Fruit fly (Drosophila melanogaster): Measurements from ENCODE around the gene Gp93.

The Gp93 gene

DNA sequence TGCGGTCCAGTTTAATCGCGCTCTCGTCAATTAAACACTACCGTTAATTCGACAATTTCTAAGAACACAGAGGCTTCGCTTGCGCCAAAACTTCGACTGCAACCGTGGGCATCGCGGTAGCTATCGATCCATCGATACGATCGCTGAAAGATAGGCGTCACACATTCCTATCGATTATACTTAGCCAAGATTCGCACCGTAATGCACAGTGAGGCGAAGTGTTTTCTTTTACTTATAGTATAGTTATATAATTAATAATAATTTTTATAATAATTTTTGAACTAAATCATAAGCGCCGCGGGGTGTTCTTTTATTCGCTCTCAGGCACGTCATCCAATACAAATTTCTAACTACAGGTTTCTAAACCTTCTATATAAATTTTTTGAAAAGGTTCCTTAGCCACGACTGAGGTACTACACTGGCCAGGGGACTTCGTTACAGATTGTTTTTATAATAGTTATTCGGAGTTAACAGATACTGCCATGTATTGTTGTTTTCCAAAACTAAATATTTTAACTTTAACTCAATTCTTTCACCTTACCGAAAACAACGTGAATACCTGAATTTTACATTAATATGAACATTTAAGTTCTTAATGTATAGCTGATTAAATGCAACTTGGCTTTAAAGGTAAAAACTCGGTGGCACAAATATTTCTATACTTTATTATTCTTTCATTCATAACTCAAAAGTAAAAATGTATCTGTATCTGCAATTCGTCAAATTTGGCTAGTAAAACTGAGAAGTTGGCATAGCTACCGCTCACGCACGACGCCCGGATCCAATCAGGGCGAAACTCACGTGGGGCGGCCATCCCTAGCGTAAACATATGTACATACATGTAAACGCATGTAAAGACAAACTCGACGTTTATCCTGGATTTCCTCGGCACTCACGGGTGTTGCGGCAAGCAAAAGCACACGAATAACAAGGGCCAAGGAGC, 10.5 kb upstream of the Gp93 start, which contains the start of the genes NSD and BOD1 (continued):
- TF ChIP-seq CG11294 (GFP tag; IDR thresholded peaks at IDR 0.05) (peak; percentile 46; the same call in 1 of the 2 replicates), Gug (GFP tag; IDR thresholded peaks at IDR 0.05) (peak; percentile 28; the same call in 1 of the 2 replicates), Lpt (GFP tag; optimal IDR thresholded peaks at IDR 0.05) (no peak), ss (GFP tag; optimal IDR thresholded peaks at IDR 0.05) (no peak), CG6163 (GFP tag; IDR thresholded peaks at IDR 0.05) (peak; percentile 76), Eip93F (GFP tag; optimal IDR thresholded peaks at IDR 0.05) (peak; percentile 6), CG4318 (GFP tag; optimal IDR thresholded peaks at IDR 0.05) (no peak), Sox102F (GFP tag; optimal IDR thresholded peaks at IDR 0.05) (no peak), Blimp-1 (GFP tag; optimal IDR thresholded peaks at IDR 0.05) (no peak), achi (GFP tag; optimal IDR thresholded peaks at IDR 0.05) (no peak), CG11902 (GFP tag; optimal IDR thresholded peaks at IDR 0.05) (peak; percentile 17), Hr38 (GFP tag; optimal IDR thresholded peaks at IDR 0.05) (no peak), fd85E (GFP tag; optimal IDR thresholded peaks at IDR 0.05) (no peak), CG6854 (GFP tag; optimal IDR thresholded peaks at IDR 0.05) (no peak), Sox14 (GFP tag; optimal IDR thresholded peaks at IDR 0.05) (no peak), CG8319 (GFP tag; optimal IDR thresholded peaks at IDR 0.05) (no peak), dac (GFP tag; optimal IDR thresholded peaks at IDR 0.05) (no peak), CG3919 (GFP tag; optimal IDR thresholded peaks at IDR 0.05) (no peak), CG11762 (GFP tag; optimal IDR thresholded peaks at IDR 0.05; ENCODE audit: insufficient read depth) (no peak), Smox (GFP tag; optimal IDR thresholded peaks at IDR 0.05) (no peak), fd59A (GFP tag; optimal IDR thresholded peaks at IDR 0.05) (no peak), Hr4 (GFP tag; optimal IDR thresholded peaks at IDR 0.05) (no peak), CG15336 (GFP tag; IDR thresholded peaks at IDR 0.05) (no peak)

DNA sequence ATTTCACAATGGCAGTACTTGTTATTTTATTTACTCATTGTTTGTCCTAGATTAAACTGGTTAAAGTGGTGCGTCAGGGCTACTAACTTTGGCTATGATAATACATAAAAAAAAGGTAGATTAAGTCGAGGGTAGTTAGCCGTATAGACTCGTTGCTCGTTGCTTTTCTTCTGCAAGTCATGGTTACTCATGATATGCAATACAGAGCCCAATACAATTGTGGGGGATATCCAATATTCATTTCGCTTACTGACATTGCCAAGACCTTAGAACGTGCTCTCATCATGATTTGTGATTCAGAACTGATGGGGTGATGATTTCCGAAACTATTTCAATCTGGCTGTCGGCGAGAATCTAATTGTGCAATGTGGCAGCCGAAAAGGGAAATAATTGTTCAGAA, 3.1 kb upstream of the Gp93 start:
- TF ChIP-seq cyc (GFP tag; optimal IDR thresholded peaks at IDR 0.05) (no peak), CG3919 (GFP tag; optimal IDR thresholded peaks at IDR 0.05) (no peak), fd85E (GFP tag; optimal IDR thresholded peaks at IDR 0.05) (no peak), salr (GFP tag; optimal IDR thresholded peaks at IDR 0.05) (no peak), Eip78C (GFP tag) (peak; percentile 49), fd59A (GFP tag; optimal IDR thresholded peaks at IDR 0.05) (no peak)

DNA sequence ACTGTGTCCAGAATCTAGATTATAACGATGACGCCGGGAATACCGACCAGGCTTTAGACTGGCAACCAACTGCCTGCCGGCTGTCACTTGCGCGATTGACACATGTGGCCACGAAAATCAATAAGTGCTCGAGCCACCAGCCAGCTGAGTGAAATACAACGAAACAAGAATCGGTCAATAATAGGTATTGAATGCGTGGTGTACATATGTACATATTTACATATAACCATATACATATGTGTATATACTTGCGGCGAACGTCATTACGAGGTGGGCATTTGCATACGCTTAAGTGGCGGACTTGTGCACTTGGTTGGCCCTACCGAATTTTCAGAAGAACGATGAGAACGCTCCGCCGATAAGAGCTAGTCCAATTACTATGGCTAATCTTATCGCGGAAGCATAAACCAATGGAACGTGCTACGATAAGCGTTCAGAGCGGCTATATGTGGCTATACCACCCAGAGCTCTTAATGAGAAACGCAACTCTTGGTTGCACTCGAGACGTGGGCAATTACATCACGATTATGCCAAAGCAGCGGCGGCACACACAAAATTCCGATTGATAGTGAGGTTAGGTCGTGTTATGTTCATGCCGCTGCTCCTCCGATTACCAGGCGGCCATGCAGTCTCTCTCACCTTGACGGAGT, 1.8 kb upstream of the Gp93 start:
- peak; percentile 75 for TF ChIP-seq vri (GFP tag; optimal IDR thresholded peaks at IDR 0.05)
- no peak for TF ChIP-seq Smox (GFP tag; optimal IDR thresholded peaks at IDR 0.05)
- TF ChIP-seq CG6163 (GFP tag; IDR thresholded peaks at IDR 0.05) = no peak
- no peak for TF ChIP-seq Sox15 (GFP tag; optimal IDR thresholded peaks at IDR 0.05)
- TF ChIP-seq lz (GFP tag; optimal IDR thresholded peaks at IDR 0.05) = no peak
- TF ChIP-seq CG3032 (tag; optimal IDR thresholded peaks at IDR 0.05) = no peak
- TF ChIP-seq CG11294 (GFP tag; IDR thresholded peaks at IDR 0.05) = no peak
- no peak for TF ChIP-seq CG9139 (GFP tag; optimal IDR thresholded peaks at IDR 0.05)
- TF ChIP-seq CG11902 (GFP tag; optimal IDR thresholded peaks at IDR 0.05) = no peak
- no peak for TF ChIP-seq CG6792 (GFP tag; optimal IDR thresholded peaks at IDR 0.05)
- TF ChIP-seq Eip75B (GFP tag; optimal IDR thresholded peaks at IDR 0.05) = no peak
- TF ChIP-seq fkh (GFP tag; optimal IDR thresholded peaks at IDR 0.05) = peak; percentile 85
- peak; percentile 33 for TF ChIP-seq Eip78C (GFP tag)
- TF ChIP-seq CG8319 (GFP tag; optimal IDR thresholded peaks at IDR 0.05) = no peak
- TF ChIP-seq CG7368 (GFP tag; optimal IDR thresholded peaks at IDR 0.05) = no peak
- no peak for TF ChIP-seq acj6 (GFP tag; optimal IDR thresholded peaks at IDR 0.05)
- no peak for TF ChIP-seq ss (GFP tag; optimal IDR thresholded peaks at IDR 0.05)
- no peak for TF ChIP-seq esn (GFP tag; optimal IDR thresholded peaks at IDR 0.05)
